Worm (Caenorhabditis elegans): Measurements from ENCODE around the gene C04C3.7.

DNA sequence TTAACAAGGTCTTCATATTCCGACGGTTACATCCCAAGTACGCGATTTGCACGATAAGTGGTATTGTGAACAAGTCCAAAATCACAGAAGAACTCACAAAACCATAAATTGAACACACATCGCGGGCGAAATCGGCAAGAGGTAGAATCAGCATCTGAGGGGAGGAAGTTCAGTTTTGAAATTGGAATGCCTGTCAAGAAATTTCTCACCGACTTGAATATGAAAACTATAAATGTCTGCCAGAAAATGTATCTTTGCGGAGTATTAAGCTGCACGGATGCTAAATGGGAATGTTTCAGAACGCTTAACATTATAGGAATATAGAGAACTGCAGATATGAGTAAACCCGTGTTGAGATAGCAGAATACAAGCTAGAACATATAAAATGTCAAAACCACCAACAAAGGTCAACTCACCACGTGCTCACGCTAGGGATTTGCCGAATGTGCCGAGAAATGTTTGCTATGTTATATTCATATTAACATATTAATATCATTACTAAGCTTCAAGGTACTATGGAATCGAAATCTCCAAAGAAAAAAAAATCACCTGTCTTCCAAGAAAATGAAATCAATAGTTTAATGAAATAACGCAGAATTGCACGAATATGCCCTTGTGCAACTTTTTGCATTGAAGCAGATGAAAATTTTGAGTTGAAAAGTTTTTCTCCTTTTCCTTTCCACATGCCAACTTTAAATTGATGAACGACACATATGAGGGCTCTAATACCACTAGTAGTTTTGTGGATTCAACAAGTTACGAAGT is 49.1 kb upstream of the C04C3.7 start, which contains the start of gene srz-82:
- TF ChIP-seq unc-42 (tag; optimal IDR thresholded peaks at IDR 0.05) = no peak
- TF ChIP-seq pha-4 (tag; optimal IDR thresholded peaks at IDR 0.05) = no peak
- no peak for TF ChIP-seq pqm-1 (tag; optimal IDR thresholded peaks at IDR 0.05)
- TF ChIP-seq ets-4 (tag; optimal IDR thresholded peaks at IDR 0.05) = no peak
- no peak for TF ChIP-seq dmd-4 (tag; optimal IDR thresholded peaks at IDR 0.05; ENCODE audit: borderline replicate concordance)
- no peak for TF ChIP-seq ceh-48 (tag; optimal IDR thresholded peaks at IDR 0.05)
- TF ChIP-seq ama-1 (optimal IDR thresholded peaks at IDR 0.05) = no peak
- no peak for TF ChIP-seq sdc-2 (tag; optimal IDR thresholded peaks at IDR 0.05)

Data from whole organism, late embryonic.